Worm (Caenorhabditis elegans): Measurements from ENCODE around the gene dnj-7.

Gene dnj-7

DNA sequence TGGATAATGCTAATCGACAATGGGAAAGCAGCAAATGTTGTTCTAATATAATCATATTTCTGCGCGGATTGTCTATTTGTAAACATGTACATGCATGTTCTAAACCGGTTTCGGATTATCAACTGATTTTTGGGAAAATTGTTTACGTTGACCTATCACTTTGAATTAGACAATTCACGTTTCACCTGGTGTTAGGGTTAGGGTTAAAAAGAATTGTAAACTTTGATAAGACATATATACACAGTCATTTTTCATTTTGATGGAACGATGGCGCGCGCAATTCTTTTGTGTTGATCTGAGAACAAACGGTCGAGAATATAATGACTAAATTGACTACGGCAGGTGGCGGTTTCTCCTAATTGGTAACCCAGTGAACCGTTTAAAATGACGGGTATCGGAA, 47.8 kb downstream of the dnj-7 start:
- TF ChIP-seq ztf-26 (tag; optimal IDR thresholded peaks at IDR 0.05) (peak; percentile 52), rcor-1 (GFP tag; IDR thresholded peaks at IDR 0.05) (no peak), lin-40 (tag; optimal IDR thresholded peaks at IDR 0.05) (peak; percentile 15)

DNA sequence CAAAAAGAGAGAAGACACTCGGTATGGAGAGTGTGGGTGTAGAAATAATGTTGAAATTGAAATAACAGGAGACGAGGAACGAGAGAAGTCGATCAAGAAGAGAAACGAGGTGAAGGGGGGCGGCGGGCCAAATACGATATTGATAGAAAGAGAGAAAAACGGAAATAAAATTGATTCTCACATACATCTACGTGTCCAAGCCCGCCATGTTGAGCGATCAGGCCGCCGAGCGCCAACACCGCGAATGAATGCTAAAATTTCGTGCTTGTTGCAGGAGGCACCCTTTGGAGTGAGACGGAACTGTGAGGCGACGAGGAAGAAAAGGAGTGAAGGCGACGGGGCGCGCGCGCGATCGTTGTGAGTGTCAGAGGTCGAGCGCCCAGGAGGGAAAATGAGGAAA, 48.5 kb downstream of the dnj-7 start, which contains the start of gene F46H5.7:
Gene F46H5.7 (minus strand): TSS at position 106 of the 400 bp plus-strand sequence.
- no peak for TF ChIP-seq F37B4.10 (GFP tag; IDR thresholded peaks at IDR 0.05)
- TF ChIP-seq cebp-1 (GFP tag; IDR thresholded peaks at IDR 0.05) = no peak
- TF ChIP-seq cebp-1 (tag; optimal IDR thresholded peaks at IDR 0.05) = peak; percentile 44
- TF ChIP-seq dox-1 (GFP tag; IDR thresholded peaks at IDR 0.05) = peak; percentile 49; the same call in 1 of the 2 replicates
- no peak for TF ChIP-seq F49E8.2 (tag; optimal IDR thresholded peaks at IDR 0.05; ENCODE audit: insufficient read depth)
- no peak for TF ChIP-seq cebp-2 (GFP tag; IDR thresholded peaks at IDR 0.05)
- no peak for TF ChIP-seq F52B5.7 (tag; optimal IDR thresholded peaks at IDR 0.05)
- no peak for TF ChIP-seq attf-3 (GFP tag; conservative IDR thresholded peaks at IDR 0.05)
- TF ChIP-seq ceh-100 (GFP tag; IDR thresholded peaks at IDR 0.05) = no peak
- TF ChIP-seq snpc-1.3 (tag; optimal IDR thresholded peaks at IDR 0.05; ENCODE audit: insufficient read depth) = no peak
- TF ChIP-seq ceh-27 (GFP tag; optimal IDR thresholded peaks at IDR 0.05) = no peak
- TF ChIP-seq bed-2 (GFP tag; IDR thresholded peaks at IDR 0.05) = no peak
- TF ChIP-seq Y95B8A.8 (GFP tag; IDR thresholded peaks at IDR 0.05) = no peak
- TF ChIP-seq pbrm-1 (GFP tag; IDR thresholded peaks at IDR 0.05) = no peak
- TF ChIP-seq somi-1 (GFP tag; optimal IDR thresholded peaks at IDR 0.05) = no peak
- TF ChIP-seq aptf-3 (GFP tag; IDR thresholded peaks at IDR 0.05) = no peak
- no peak for TF ChIP-seq ets-4 (GFP tag; optimal IDR thresholded peaks at IDR 0.05)
- no peak for TF ChIP-seq ztf-22 (GFP tag; optimal IDR thresholded peaks at IDR 0.05)
- no peak for TF ChIP-seq efl-1 (GFP tag; optimal IDR thresholded peaks at IDR 0.05)
- TF ChIP-seq ztf-28 (GFP tag; IDR thresholded peaks at IDR 0.05) = no peak
- TF ChIP-seq C06A6.2 (GFP tag; conservative IDR thresholded peaks at IDR 0.05) = no peak
- no peak for TF ChIP-seq ZK185.1 (tag; optimal IDR thresholded peaks at IDR 0.05; ENCODE audit: poor library complexity, severe bottlenecking)
- peak; percentile 92 for TF ChIP-seq zfh-2 (GFP tag; conservative IDR thresholded peaks at IDR 0.05)
- no peak for TF ChIP-seq xnd-1 (tag; optimal IDR thresholded peaks at IDR 0.05)
- TF ChIP-seq pha-4 (tag; optimal IDR thresholded peaks at IDR 0.05) = no peak
- 0 out of 2 replicates have a peak, but pooled peaks have one; percentile 2 for TF ChIP-seq B0019.2 (GFP tag; conservative IDR thresholded peaks at IDR 0.05)
- TF ChIP-seq hmg-20 (GFP tag; IDR thresholded peaks at IDR 0.05) = no peak
- TF ChIP-seq sptf-2 (GFP tag; optimal IDR thresholded peaks at IDR 0.05) = no peak
- TF ChIP-seq Y53F4B.3 (GFP tag; IDR thresholded peaks at IDR 0.05) = no peak
- TF ChIP-seq nfyb-1 (GFP tag; IDR thresholded peaks at IDR 0.05) = peak; percentile 43; the same call in 1 of the 2 replicates
- TF ChIP-seq egl-18 (GFP tag; IDR thresholded peaks at IDR 0.05) = no peak
- no peak for TF ChIP-seq let-526 (GFP tag; IDR thresholded peaks at IDR 0.05)
- no peak for TF ChIP-seq lin-54 (GFP tag; optimal IDR thresholded peaks at IDR 0.05)
- TF ChIP-seq die-1 (tag; optimal IDR thresholded peaks at IDR 0.05) = no peak
- TF ChIP-seq ztf-18 (tag; optimal IDR thresholded peaks at IDR 0.05) = no peak
- no peak for TF ChIP-seq F10E7.11 (tag; optimal IDR thresholded peaks at IDR 0.05)
- TF ChIP-seq hrde-1 (tag; optimal IDR thresholded peaks at IDR 0.05; ENCODE audit: borderline replicate concordance) = no peak
- TF ChIP-seq nhr-80 (tag; optimal IDR thresholded peaks at IDR 0.05) = peak; percentile 82
- no peak for TF ChIP-seq F39B2.1 (GFP tag; IDR thresholded peaks at IDR 0.05)
- no peak for TF ChIP-seq ztf-26 (tag; optimal IDR thresholded peaks at IDR 0.05)
- TF ChIP-seq repo-1 (tag; optimal IDR thresholded peaks at IDR 0.05) = no peak
- TF ChIP-seq ztf-6 (GFP tag; IDR thresholded peaks at IDR 0.05) = no peak
- peak; percentile 25 to 31 for TF ChIP-seq let-607 (tag; optimal IDR thresholded peaks at IDR 0.05)
- no peak for TF ChIP-seq nhr-90 (tag; optimal IDR thresholded peaks at IDR 0.05)
- TF ChIP-seq tbp1 (GFP tag; optimal IDR thresholded peaks at IDR 0.05) = no peak
